Fruit fly (Drosophila melanogaster): Measurements from ENCODE around the gene tin.

DNA sequence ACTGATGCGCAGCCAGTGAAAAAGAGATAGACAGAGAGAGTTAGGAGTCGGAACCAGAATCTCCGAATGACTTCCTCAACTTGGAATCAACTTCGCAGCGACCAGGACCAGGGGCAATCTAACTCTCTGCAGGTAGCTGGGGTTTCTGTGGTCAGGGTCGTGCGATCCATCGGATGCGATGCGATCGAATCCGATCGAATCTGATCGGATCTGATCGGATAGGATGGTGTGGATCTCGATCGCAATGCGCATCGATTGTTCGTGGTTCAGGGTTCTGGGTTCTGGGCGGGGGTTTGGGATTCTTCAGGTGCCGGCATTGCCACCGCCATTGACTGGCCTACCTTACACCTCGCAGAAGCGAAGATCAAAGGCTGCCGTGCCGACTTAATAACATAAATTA, 40.5 kb downstream of the tin start:
- TF ChIP-seq CG8478 (optimal IDR thresholded peaks at IDR 0.05): no peak
- no peak for TF ChIP-seq psq (optimal IDR thresholded peaks at IDR 0.05)
- no peak for TF ChIP-seq Dll (optimal IDR thresholded peaks at IDR 0.05)
